Worm (Caenorhabditis elegans) whole organism, mixed stage, embryonic: ENCODE measurements around the gene lron-13.

Experiments used
- lin-13 ChIP-seq: fragments of 150-350 bp; optimal IDR thresholded peaks from 2 replicates; lab custom pipeline; 2014; ENCODE audit warnings: missing biosample characterization, missing genetic modification characterization
- lsy-2 ChIP-seq: fragments of 150-350 bp; optimal IDR thresholded peaks from 2 replicates; lab custom pipeline; 2014; ENCODE audit warnings: missing biosample characterization, missing genetic modification characterization
- unc-62 ChIP-seq: fragments of 150-350 bp; optimal IDR thresholded peaks from 2 replicates; lab custom pipeline; 2014; ENCODE audit warnings: missing biosample characterization, missing genetic modification reagents, missing genetic modification characterization

DNA sequence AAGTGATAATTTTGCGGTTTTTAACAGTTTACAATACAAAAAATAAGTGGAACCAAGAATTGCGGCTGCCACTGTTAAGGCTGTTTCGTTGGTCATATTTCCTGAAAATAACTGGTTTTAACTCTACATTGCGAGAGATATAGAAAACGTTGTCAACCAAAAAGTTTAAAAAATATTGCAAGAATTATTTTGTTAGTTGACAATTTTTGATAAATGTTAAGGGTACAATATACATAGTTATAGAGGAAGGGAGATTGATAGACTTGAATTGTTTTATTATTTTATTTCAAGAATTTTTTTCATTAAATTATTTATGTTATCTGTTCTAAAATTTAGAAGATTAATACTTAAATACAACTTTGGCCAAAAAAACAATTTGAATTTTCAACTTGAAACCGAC, 16.2 kb downstream of the lron-13 start, which contains the start of gene acs-5:
- TF ChIP-seq unc-62 (GFP tag; lab: Kevin White, UChicago) (no peak), lin-13 (tag; lab: Kevin White, UChicago) (no peak), lsy-2 (tag; lab: Kevin White, UChicago) (no peak)
